Fruit fly (Drosophila melanogaster): Measurements from ENCODE around the gene Snx27.

The Snx27 gene

dm6 chrX:5737676-5738220, at the start of gene Snx27:
Snx27 (minus strand) TSS chrX:5738031.
- TF ChIP-seq CG17801 (GFP tag; optimal IDR thresholded peaks at IDR 0.05; ENCODE audit: partially characterized antibody), result peak; percentile 76

DNA sequence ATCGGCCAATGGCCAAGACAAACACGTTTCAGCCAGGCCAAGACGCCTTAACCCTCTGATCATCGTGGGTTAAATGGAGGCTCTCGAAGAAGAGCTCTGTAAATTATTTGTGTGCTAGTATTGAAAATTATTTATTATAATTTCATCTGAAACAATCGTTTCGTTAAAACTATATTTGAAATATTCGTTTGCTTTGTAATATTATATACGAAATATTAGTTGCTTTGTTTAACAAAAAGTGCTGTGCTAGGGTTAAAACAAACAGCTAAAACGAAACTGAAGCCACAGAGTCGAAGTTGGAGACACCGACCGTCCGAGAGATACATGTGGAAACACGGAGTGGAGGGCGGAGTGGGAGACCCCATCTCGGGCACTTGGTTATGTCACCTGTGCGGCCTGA, 48.7 kb upstream of the Snx27 start:
- no peak for TF ChIP-seq CG17801 (GFP tag; optimal IDR thresholded peaks at IDR 0.05; ENCODE audit: partially characterized antibody)

- TF ChIP-seq CG17801 (GFP tag; optimal IDR thresholded peaks at IDR 0.05; ENCODE audit: partially characterized antibody), result no peak
Measured at dm6 chrX:5783260-5784040, 45.6 kb upstream of the Snx27 start.

DNA sequence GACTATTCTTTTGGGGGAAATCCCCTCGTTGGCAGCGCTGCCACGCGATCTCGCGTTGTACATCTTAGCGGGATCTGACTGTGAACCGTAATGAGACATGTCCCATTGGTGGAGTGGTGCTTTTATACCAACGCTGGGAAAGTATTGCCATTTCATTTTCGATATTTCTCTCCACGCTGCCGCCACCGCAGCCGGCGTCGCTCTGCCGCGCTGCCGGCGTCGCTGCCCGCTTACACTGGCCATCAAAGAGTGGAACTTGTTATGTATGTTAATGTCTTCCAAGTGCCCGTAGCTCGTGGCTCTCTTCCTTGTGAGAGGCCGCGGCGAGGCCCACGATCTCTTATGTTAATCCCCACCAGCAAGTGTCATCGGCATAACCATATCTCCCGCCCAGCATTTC, 43.7 kb upstream of the Snx27 start, which contains the start of gene CG3108:
Gene CG3108, minus strand, starts transcription at position 101 of the 400 bp plus-strand sequence.
- no peak for TF ChIP-seq CG17801 (GFP tag; optimal IDR thresholded peaks at IDR 0.05; ENCODE audit: partially characterized antibody)

DNA sequence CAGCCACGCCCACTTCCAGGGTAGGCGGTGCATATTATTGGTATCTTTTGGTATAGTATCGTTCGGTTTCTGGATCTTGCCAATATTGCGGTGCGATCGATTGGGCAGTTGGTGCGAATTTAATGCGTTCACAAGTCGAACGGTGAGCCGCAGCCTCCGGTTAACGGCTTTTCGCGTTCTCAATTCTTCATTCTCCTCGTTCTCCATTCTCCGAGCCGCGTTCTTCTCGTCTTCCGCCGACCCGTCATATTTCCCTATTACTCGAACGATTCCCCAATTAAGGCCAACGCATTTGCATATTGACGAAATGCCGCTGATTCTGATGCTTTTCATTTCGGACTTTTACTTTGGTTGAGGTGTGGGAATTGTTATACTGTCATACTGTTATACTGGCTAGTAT, 38.7 kb upstream of the Snx27 start, which contains the start of gene CG42264:
Gene CG42264, minus strand, starts transcription at position 101 of the 400 bp plus-strand sequence.
- TF ChIP-seq CG17801 (GFP tag; optimal IDR thresholded peaks at IDR 0.05; ENCODE audit: partially characterized antibody), result no peak

- no peak for TF ChIP-seq CG17801 (GFP tag; optimal IDR thresholded peaks at IDR 0.05; ENCODE audit: partially characterized antibody)
Measured at dm6 chrX:5772409-5772808, 34.6 kb upstream of the Snx27 start.

dm6 chrX:5770730-5771181, 32.9 kb upstream of the Snx27 start, which contains the start of gene CG3097:
CG3097 (minus strand) TSS chrX:5770780.
- TF ChIP-seq CG17801 (GFP tag; optimal IDR thresholded peaks at IDR 0.05; ENCODE audit: partially characterized antibody), result no peak

DNA sequence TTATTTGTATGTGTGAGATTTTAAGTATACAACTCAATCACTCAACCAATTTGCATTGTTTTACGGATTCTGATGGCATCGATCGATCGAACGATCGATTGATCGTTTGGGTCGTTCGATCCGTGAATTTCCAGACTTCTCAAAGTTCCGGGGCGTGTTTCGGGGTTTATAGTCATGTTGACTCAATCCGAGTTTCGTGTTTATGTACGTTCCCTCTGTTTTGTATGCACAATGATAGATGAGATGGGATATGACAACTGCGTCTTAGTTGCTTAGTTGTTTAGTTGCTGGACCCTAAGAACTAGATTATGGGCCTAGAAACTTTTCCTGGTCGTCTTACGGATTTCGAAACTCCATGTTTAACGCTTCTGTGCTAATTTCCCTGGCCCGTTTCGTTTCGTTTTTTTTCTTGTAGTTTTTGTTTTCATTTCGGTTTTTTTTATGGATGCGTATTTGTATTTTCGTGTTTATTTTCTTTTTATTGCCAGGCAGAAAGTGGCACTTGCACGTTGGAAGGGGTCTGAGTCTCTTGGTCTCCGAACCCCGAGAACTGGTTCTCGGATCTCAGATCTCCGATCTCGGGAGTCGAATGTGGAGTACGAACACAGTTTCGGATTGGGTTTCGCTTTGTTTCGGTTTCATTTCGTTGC, 30.9 kb upstream of the Snx27 start:
- TF ChIP-seq CG17801 (GFP tag; optimal IDR thresholded peaks at IDR 0.05; ENCODE audit: partially characterized antibody), result no peak

DNA sequence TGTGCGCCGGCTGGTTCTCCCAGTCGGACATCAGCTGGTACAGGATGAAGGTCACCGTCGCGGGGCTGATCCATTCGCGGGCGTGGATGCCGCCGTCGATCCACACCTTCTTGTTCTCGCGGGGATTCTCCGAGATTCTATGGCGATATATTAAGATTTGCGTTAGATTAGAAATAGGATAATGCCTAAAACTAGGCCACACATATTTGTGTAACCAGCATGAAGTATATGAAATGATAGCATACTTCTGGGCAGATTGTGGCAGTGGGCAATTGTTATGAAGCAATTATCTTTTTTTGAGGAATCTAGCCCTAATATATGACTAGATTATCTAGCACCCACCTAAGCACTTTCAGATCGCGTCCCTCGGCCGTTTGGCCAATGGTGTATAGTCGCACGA, 28.9 kb upstream of the Snx27 start:
- TF ChIP-seq CG17801 (GFP tag; optimal IDR thresholded peaks at IDR 0.05; ENCODE audit: partially characterized antibody), result no peak

- TF ChIP-seq CG17801 (GFP tag; optimal IDR thresholded peaks at IDR 0.05; ENCODE audit: partially characterized antibody), result peak; percentile 71
Measured at dm6 chrX:5764001-5764892, 26.4 kb upstream of the Snx27 start, which contains the start of the genes MAPk-Ak2 and CG42699. MAPk-Ak2 (minus strand) TSS chrX:5764203. CG42699 (plus strand) TSS chrX:5764553.

DNA sequence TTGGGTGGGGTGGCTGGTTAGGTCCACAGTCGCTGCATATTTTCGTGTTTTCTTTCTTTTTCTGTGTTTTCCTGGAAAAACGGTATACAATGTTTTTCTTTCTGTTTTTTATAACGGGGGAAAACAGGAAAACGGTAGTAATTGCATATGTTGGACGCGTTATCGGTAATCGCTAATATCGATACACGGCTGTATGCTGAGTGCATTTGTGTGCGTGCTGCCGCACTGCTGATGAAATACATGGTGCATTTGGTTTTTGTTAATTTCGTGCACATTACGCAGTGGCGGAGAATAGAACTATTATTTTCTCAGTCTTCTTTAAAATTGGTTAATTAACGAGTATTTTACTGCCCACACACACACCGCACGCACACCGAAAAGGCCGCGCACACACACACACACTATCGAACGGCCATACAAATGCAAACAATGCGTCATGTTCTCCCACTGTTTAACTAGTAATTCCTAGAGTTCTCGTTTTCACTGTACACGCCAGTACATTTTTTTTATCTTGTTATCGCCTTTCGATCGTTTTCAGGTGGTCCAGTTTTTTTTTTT, 25.7 kb upstream of the Snx27 start:
- TF ChIP-seq CG17801 (GFP tag; optimal IDR thresholded peaks at IDR 0.05; ENCODE audit: partially characterized antibody), result no peak

dm6 chrX:5756146-5756545, 18.3 kb upstream of the Snx27 start:
- TF ChIP-seq CG17801 (GFP tag; optimal IDR thresholded peaks at IDR 0.05; ENCODE audit: partially characterized antibody), result no peak

- peak; percentile 96 for TF ChIP-seq CG17801 (GFP tag; optimal IDR thresholded peaks at IDR 0.05; ENCODE audit: partially characterized antibody)
Measured at dm6 chrX:5754837-5755828, 17.3 kb upstream of the Snx27 start, which contains the start of the genes lin-52 and CG15771. lin-52 (minus strand) TSS chrX:5754958. CG15771 (plus strand) TSS chrX:5755574.

All from ovary, adult (tissue).